Fruit fly (Drosophila melanogaster): ENCODE measurements around the gene CG14636.

- TF ChIP-seq CG4496 (GFP tag; IDR thresholded peaks at IDR 0.05), result no peak
- TF ChIP-seq CG17806 (tag; optimal IDR thresholded peaks at IDR 0.05), result no peak
- no peak for TF ChIP-seq Pif1A (GFP tag; optimal IDR thresholded peaks at IDR 0.05)
- no peak for TF ChIP-seq Snoo (tag; optimal IDR thresholded peaks at IDR 0.05)
- no peak for TF ChIP-seq CG34367 (tag; optimal IDR thresholded peaks at IDR 0.05)
- TF ChIP-seq CG9948 (tag; optimal IDR thresholded peaks at IDR 0.05), result no peak
- TF ChIP-seq CG8159 (tag; optimal IDR thresholded peaks at IDR 0.05), result no peak
- no peak for TF ChIP-seq CG15710 (tag; optimal IDR thresholded peaks at IDR 0.05)
These were observed 37.8 kb upstream of the CG14636 start, which contains the start of gene CG14644 for dm6 chr3R:4252943-4253342.

All from whole organism, pupa.